Worm (Caenorhabditis elegans) whole organism, L1 larva: ENCODE results near the gene attf-2.

Experiments
- aly-2 ChIP-seq: fragments of 150-350 bp; optimal IDR thresholded peaks from 2 replicates; lab custom pipeline; 2014; ENCODE audit warnings: missing biosample characterization, missing genetic modification characterization
- lin-39 ChIP-seq: fragments of 150-350 bp; optimal IDR thresholded peaks from 2 replicates; lab custom pipeline; 2014; ENCODE audit warnings: missing biosample characterization, missing genetic modification reagents, missing genetic modification characterization
- mdl-1 ChIP-seq, 2 experiments: fragments of 150-350 bp; optimal IDR thresholded peaks; 2 replicates each; lab custom pipeline; 2014 to 2017; ENCODE audit warnings: missing biosample characterization in 2 of 2, missing genetic modification characterization in 2 of 2, inconsistent platforms in 1 of 2
- tbx-2 ChIP-seq: sonication (generic microtip); optimal IDR thresholded peaks from 2 replicates; lab custom pipeline; 2016; ENCODE audit warnings: missing genetic modification characterization, missing compliant biosample characterization

- TF ChIP-seq tbx-2 (tag; lab: Kevin White, UChicago) (no peak), lin-39 (tag; lab: Kevin White, UChicago) (no peak), aly-2 (no peak), mdl-1 (tag; optimal IDR thresholded peaks at IDR 0.05; lab: Kevin White, UChicago) (no peak)
Measured at ce11 chrV:7224353-7224752, 28.4 kb upstream of the attf-2 start.
